Fruit fly (Drosophila melanogaster): Measurements from ENCODE around the gene Cand1.

The Cand1 gene

dm6 chr2L:10322773-10323487, 39.6 kb downstream of the Cand1 start, which contains the start of gene CG5381:
CG5381 (minus strand) TSS chr2L:10323102.
- TF ChIP-seq kay (GFP tag; ENCODE audit: borderline replicate concordance) (peak; percentile 69), bab1 (GFP tag; optimal IDR thresholded peaks at IDR 0.05) (no peak)

dm6 chr2L:10322176-10322575, 40.3 kb downstream of the Cand1 start, which contains the start of gene CG4995:
CG4995 (plus strand) TSS chr2L:10322476.
- TF ChIP-seq CG12768 (GFP tag; optimal IDR thresholded peaks at IDR 0.05) (no peak), bab1 (GFP tag; optimal IDR thresholded peaks at IDR 0.05) (no peak), cic (GFP tag; optimal IDR thresholded peaks at IDR 0.05) (no peak), CG14711 (tag; optimal IDR thresholded peaks at IDR 0.05) (no peak), Mnt (GFP tag; optimal IDR thresholded peaks at IDR 0.05) (no peak), kay (GFP tag; ENCODE audit: borderline replicate concordance) (no peak), Hr96 (GFP tag; optimal IDR thresholded peaks at IDR 0.05) (no peak), CG11617 (GFP tag; optimal IDR thresholded peaks at IDR 0.05) (no peak), tj (GFP tag; optimal IDR thresholded peaks at IDR 0.05) (no peak), CG7101 (tag; optimal IDR thresholded peaks at IDR 0.05) (no peak), Clk (GFP tag; optimal IDR thresholded peaks at IDR 0.05) (no peak), CG1620 (GFP tag; optimal IDR thresholded peaks at IDR 0.05) (no peak), CG33017 (tag; optimal IDR thresholded peaks at IDR 0.05) (no peak), cnc (optimal IDR thresholded peaks at IDR 0.05) (no peak), CG7045 (GFP tag; optimal IDR thresholded peaks at IDR 0.05) (no peak)

dm6 chr2L:10321612-10322011, 40.9 kb downstream of the Cand1 start:
- TF ChIP-seq Hr96 (GFP tag; optimal IDR thresholded peaks at IDR 0.05) (no peak), Crg-1 (GFP tag; optimal IDR thresholded peaks at IDR 0.05) (no peak), CG33017 (tag; optimal IDR thresholded peaks at IDR 0.05) (peak; percentile 82), CG5204 (GFP tag; optimal IDR thresholded peaks at IDR 0.05) (no peak), pad (GFP tag; optimal IDR thresholded peaks at IDR 0.05) (no peak), CG11617 (GFP tag; optimal IDR thresholded peaks at IDR 0.05) (peak; percentile 36), toe (GFP tag; optimal IDR thresholded peaks at IDR 0.05) (peak; percentile 47), Mnt (GFP tag; optimal IDR thresholded peaks at IDR 0.05) (peak; percentile 47), kay (GFP tag; ENCODE audit: borderline replicate concordance) (peak; percentile 99), CG12768 (GFP tag; optimal IDR thresholded peaks at IDR 0.05) (peak; percentile 97), CG7101 (tag; optimal IDR thresholded peaks at IDR 0.05) (peak; percentile 25), CG1620 (GFP tag; optimal IDR thresholded peaks at IDR 0.05) (no peak), cnc (optimal IDR thresholded peaks at IDR 0.05) (no peak), bab1 (GFP tag; optimal IDR thresholded peaks at IDR 0.05) (peak; percentile 70), CG7045 (GFP tag; optimal IDR thresholded peaks at IDR 0.05) (no peak), CG14711 (tag; optimal IDR thresholded peaks at IDR 0.05) (peak; percentile 17), ovo (GFP tag; optimal IDR thresholded peaks at IDR 0.05) (peak; percentile 48), cic (GFP tag; optimal IDR thresholded peaks at IDR 0.05) (peak; percentile 90), Clk (GFP tag; optimal IDR thresholded peaks at IDR 0.05) (no peak), tj (GFP tag; optimal IDR thresholded peaks at IDR 0.05) (peak; percentile 45)

- TF ChIP-seq CG14711 (tag; optimal IDR thresholded peaks at IDR 0.05) (peak; percentile 6), cic (GFP tag; optimal IDR thresholded peaks at IDR 0.05) (no peak), CG12768 (GFP tag; optimal IDR thresholded peaks at IDR 0.05) (no peak), kay (GFP tag; ENCODE audit: borderline replicate concordance) (no peak), CG7045 (GFP tag; optimal IDR thresholded peaks at IDR 0.05) (no peak), CG5204 (GFP tag; optimal IDR thresholded peaks at IDR 0.05) (no peak)
These were observed 41.4 kb downstream of the Cand1 start for dm6 chr2L:10321036-10321583.

dm6 chr2L:10320174-10320775, 42.2 kb downstream of the Cand1 start:
- TF ChIP-seq kay (GFP tag; ENCODE audit: borderline replicate concordance), result peak; percentile 93
- TF ChIP-seq bab1 (GFP tag; optimal IDR thresholded peaks at IDR 0.05), result no peak
- TF ChIP-seq cic (GFP tag; optimal IDR thresholded peaks at IDR 0.05), result peak; percentile 64
- no peak for TF ChIP-seq ovo (GFP tag; optimal IDR thresholded peaks at IDR 0.05)
- TF ChIP-seq Crg-1 (GFP tag; optimal IDR thresholded peaks at IDR 0.05), result no peak

dm6 chr2L:10315888-10316287, 46.6 kb downstream of the Cand1 start:
- peak; percentile 88 for TF ChIP-seq kay (GFP tag; ENCODE audit: borderline replicate concordance)
- no peak for TF ChIP-seq tj (GFP tag; optimal IDR thresholded peaks at IDR 0.05)
